Fruit fly (Drosophila melanogaster) whole organism, adult: Measurements from ENCODE around the gene CG3213.
A peak's percentile ranks its signal among the peaks of the same experiment; 100 is the strongest.

Source experiments
- CG11617 ChIP-seq: fragments of 200-800 bp; sonication (Bioruptor generic); optimal IDR thresholded peaks from 2 replicates; lab custom pipeline; 2017; ENCODE audit warnings: mild to moderate bottlenecking, missing biosample characterization, missing genetic modification reagents, missing genetic modification characterization
- CG12768 ChIP-seq: fragments of 200-800 bp; sonication (Bioruptor generic); optimal IDR thresholded peaks from 2 replicates; lab custom pipeline; 2017; ENCODE audit warnings: missing biosample characterization, missing genetic modification characterization, mild to moderate bottlenecking, moderate library complexity, missing genetic modification reagents
- CG14711 ChIP-seq: fragments of 200-800 bp; sonication (Bioruptor generic); optimal IDR thresholded peaks from 2 replicates; lab custom pipeline; 2018; ENCODE audit warnings: missing biosample characterization, mild to moderate bottlenecking, missing genetic modification characterization, moderate library complexity
- CG1620 ChIP-seq: fragments of 200-800 bp; sonication (Bioruptor generic); optimal IDR thresholded peaks from 2 replicates; lab custom pipeline; 2016; ENCODE audit warnings: missing biosample characterization, missing genetic modification characterization
- CG33017 ChIP-seq: fragments of 200-800 bp; sonication (Bioruptor generic); optimal IDR thresholded peaks from 2 replicates; lab custom pipeline; 2018; ENCODE audit warnings: missing biosample characterization, mild to moderate bottlenecking, missing genetic modification characterization, moderate library complexity
- CG5204 ChIP-seq: fragments of 200-800 bp; sonication (Bioruptor generic); optimal IDR thresholded peaks from 2 replicates; lab custom pipeline; 2016; ENCODE audit warnings: missing biosample characterization, missing genetic modification characterization
- CG7045 ChIP-seq: fragments of 200-800 bp; sonication (Bioruptor generic); optimal IDR thresholded peaks from 2 replicates; lab custom pipeline; 2017; ENCODE audit warnings: missing biosample characterization, mild to moderate bottlenecking, missing genetic modification characterization
- CG7101 ChIP-seq: fragments of 200-800 bp; sonication (Bioruptor generic); optimal IDR thresholded peaks from 2 replicates; lab custom pipeline; 2018; ENCODE audit warnings: missing biosample characterization, mild to moderate bottlenecking, missing genetic modification characterization, moderate library complexity
- Clk ChIP-seq: fragments of 200-800 bp; sonication (Bioruptor generic); optimal IDR thresholded peaks from 2 replicates; lab custom pipeline; 2017; ENCODE audit warnings: missing biosample characterization, missing genetic modification characterization
- Crg-1 ChIP-seq: fragments of 200-800 bp; sonication (Bioruptor generic); optimal IDR thresholded peaks from 2 replicates; lab custom pipeline; 2016; ENCODE audit warnings: missing biosample characterization, missing genetic modification characterization
- Hr96 ChIP-seq: fragments of 200-800 bp; sonication (Bioruptor generic); optimal IDR thresholded peaks from 2 replicates; lab custom pipeline; 2016; ENCODE audit warnings: missing biosample characterization, missing genetic modification characterization
- Mnt ChIP-seq: fragments of 200-800 bp; sonication (Bioruptor generic); optimal IDR thresholded peaks from 2 replicates; lab custom pipeline; 2016; ENCODE audit warnings: missing biosample characterization, mild to moderate bottlenecking, missing genetic modification characterization
- bab1 ChIP-seq: fragments of 200-800 bp; sonication (Bioruptor generic); optimal IDR thresholded peaks from 3 replicates; lab custom pipeline; 2019; ENCODE audit warnings: missing biosample characterization, mild to moderate bottlenecking, missing genetic modification characterization, moderate library complexity
- cic ChIP-seq: fragments of 200-800 bp; sonication (Bioruptor generic); optimal IDR thresholded peaks from 2 replicates; lab custom pipeline; 2017; ENCODE audit warnings: missing biosample characterization, mild to moderate bottlenecking, missing genetic modification characterization, moderate library complexity
- cnc ChIP-seq, 2 experiments: fragments of >200 bp; optimal IDR thresholded peaks; 2 replicates each; lab custom pipeline; 2017
- kay ChIP-seq: fragments of 200-800 bp; sonication (Bioruptor generic); peaks from one replicate; lab custom pipeline; 2016; ENCODE audit warnings: missing biosample characterization, missing genetic modification characterization, borderline replicate concordance
- ovo ChIP-seq: fragments of 200-800 bp; sonication (Bioruptor generic); optimal IDR thresholded peaks from 2 replicates; lab custom pipeline; 2016; ENCODE audit warnings: missing biosample characterization, missing genetic modification characterization
- pad ChIP-seq: fragments of 200-800 bp; sonication (Bioruptor generic); optimal IDR thresholded peaks from 3 replicates; lab custom pipeline; 2017; ENCODE audit warnings: missing biosample characterization, missing genetic modification characterization, mild to moderate bottlenecking, moderate library complexity, missing genetic modification reagents
- tj ChIP-seq: fragments of 200-800 bp; sonication (Bioruptor generic); optimal IDR thresholded peaks from 3 replicates; lab custom pipeline; 2017; ENCODE audit warnings: missing biosample characterization, mild to moderate bottlenecking, missing genetic modification characterization, moderate library complexity
- toe ChIP-seq: fragments of 200-800 bp; sonication (Bioruptor generic); optimal IDR thresholded peaks from 2 replicates; lab custom pipeline; 2016; ENCODE audit warnings: missing biosample characterization, missing genetic modification characterization

CG3213 gene

DNA sequence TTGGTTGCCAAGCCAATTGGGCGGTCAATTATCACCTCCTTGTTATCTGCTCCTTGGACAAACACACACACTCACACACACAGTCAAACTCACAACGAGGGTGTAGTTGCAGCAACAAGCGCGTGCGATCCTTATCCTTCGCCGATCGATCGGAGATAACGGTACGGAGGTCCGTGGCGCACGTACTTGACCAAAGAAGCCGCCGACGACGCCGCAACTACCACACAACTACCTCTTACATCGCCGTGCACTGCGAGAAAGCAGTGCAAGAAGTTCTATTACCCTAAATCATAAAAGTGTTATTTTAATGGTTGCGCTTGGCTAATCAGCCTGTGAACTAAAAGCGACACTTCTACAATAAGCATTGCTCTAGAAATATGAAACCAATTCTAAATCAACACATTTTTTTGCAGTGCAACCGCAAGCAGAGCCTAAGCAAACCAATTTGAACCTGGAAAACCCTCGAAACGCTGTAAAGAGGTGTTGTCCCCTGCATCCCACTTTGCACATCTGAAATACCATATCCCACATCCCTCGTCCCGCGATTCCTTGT is 13.6 kb upstream of the CG3213 start:
- TF ChIP-seq CG7101 (tag; lab: Kevin White, UChicago) (no peak), cnc (optimal IDR thresholded peaks at IDR 0.05; lab: Kevin White, UChicago) (no peak), CG11617 (GFP tag; lab: Kevin White, UChicago) (no peak), kay (GFP tag; lab: Kevin White, UChicago) (no peak), ovo (GFP tag; lab: Kevin White, UChicago) (no peak), CG1620 (no peak), toe (GFP tag; lab: Kevin White, UChicago) (no peak), bab1 (no peak), Hr96 (GFP tag; lab: Kevin White, UChicago) (no peak), CG5204 (GFP tag; lab: Kevin White, UChicago) (no peak), Mnt (no peak), Crg-1 (GFP tag; lab: Kevin White, UChicago) (no peak), cic (GFP tag; lab: Kevin White, UChicago) (no peak), CG14711 (tag; lab: Kevin White, UChicago) (no peak), pad (GFP tag; lab: Kevin White, UChicago) (no peak), CG33017 (tag; lab: Kevin White, UChicago) (no peak), CG12768 (GFP tag; lab: Kevin White, UChicago) (no peak)

DNA sequence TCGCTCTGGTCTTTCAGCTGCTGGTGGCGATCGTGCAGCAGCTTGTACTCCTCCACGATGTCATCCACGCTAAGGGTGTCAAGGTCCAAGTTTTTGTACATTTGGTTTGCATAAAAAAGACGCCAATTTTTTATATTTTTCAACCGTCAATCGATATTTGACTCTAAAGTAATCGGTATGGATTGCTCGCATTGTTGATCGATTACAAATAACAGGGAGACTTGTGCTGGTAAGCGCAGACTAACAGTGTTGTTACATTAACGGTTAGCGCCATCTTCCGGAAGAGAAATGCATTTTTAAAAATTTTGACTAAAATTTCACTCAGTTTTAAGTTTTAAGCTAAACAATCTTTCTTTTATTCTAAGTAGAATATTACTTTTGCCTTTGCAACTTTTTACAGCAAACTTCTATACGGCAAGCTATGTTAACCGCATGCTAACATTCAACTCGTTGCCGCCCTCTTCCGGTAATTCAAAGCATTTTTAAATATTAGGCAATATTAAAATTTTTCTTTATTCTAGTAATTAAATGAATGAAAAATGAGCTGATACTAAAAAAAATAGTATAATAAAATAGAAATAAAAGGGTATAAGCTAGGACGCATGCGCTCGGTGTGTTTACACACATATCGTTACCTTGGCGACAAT is 10.9 kb upstream of the CG3213 start, which contains the start of the genes Spindly and IFT57:
TSS of gene Spindly (minus strand) at position 132 of the 647 bp plus-strand sequence.
TSS of gene IFT57 (plus strand) at position 604 of the 647 bp plus-strand sequence.
- TF ChIP-seq CG5204 (GFP tag; lab: Kevin White, UChicago), result no peak
- no peak for TF ChIP-seq CG7045 (GFP tag; lab: Kevin White, UChicago)
- no peak for TF ChIP-seq Clk (GFP tag; lab: Kevin White, UChicago)
- no peak for TF ChIP-seq Mnt
- TF ChIP-seq CG14711 (tag; lab: Kevin White, UChicago), result no peak

DNA sequence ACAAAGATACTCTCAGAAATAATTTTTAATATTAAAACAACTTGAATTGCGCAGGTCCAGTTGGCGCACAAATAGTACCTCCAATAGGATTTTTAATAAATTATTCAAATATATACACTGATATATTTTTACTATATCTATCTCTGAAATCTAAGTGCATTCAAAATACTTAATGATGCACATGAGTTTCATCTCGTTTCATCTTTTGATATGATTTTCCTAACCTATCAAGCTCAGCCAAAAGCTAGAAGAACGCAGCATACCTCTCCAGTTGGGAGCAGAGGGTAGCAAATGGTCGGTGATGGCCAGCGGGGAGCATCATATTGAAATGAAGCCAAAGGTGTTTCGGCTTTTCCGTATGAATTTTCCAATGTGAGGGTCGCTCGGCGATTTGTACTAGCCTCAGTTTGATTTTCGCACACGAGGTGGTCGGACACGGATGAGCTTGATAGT is 5.3 kb upstream of the CG3213 start, which contains the start of gene CG8852:
TSS of gene CG8852 (plus strand) at position 403 of the 453 bp plus-strand sequence.
- TF ChIP-seq CG7045 (GFP tag; lab: Kevin White, UChicago) (no peak), Hr96 (GFP tag; lab: Kevin White, UChicago) (no peak), bab1 (no peak), Crg-1 (GFP tag; lab: Kevin White, UChicago) (no peak), CG33017 (tag; lab: Kevin White, UChicago) (no peak), cic (GFP tag; lab: Kevin White, UChicago) (no peak), pad (GFP tag; lab: Kevin White, UChicago) (no peak), kay (GFP tag; lab: Kevin White, UChicago) (no peak), Mnt (no peak), toe (GFP tag; lab: Kevin White, UChicago) (no peak), tj (GFP tag; lab: Kevin White, UChicago) (no peak), CG14711 (tag; lab: Kevin White, UChicago) (no peak), CG11617 (GFP tag; lab: Kevin White, UChicago) (no peak)

DNA sequence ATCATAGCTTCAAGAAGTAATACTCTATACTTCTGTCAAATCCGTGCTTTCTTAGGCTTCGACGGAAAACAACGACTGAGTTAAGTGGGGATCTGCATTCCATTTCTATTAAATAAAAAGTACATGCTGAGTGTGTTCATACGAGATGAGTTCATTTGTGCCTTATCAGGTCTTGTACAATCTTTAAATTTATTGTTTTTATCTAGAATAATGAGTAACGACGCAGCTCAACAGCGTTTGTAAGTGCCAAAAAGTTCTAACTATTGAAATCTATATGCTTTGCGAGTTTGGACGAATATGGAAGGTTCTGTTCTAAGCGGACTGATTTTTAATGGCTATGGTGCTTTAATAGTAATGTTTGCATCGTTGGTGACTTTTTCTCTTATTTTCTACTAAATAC is 4.5 kb upstream of the CG3213 start, which contains the start of gene Sr-CIV:
TSS of gene Sr-CIV (minus strand) at position 101 of the 400 bp plus-strand sequence.
- TF ChIP-seq CG11617 (GFP tag; lab: Kevin White, UChicago) (no peak), CG5204 (GFP tag; lab: Kevin White, UChicago) (no peak), kay (GFP tag; lab: Kevin White, UChicago) (peak; percentile 4)

DNA sequence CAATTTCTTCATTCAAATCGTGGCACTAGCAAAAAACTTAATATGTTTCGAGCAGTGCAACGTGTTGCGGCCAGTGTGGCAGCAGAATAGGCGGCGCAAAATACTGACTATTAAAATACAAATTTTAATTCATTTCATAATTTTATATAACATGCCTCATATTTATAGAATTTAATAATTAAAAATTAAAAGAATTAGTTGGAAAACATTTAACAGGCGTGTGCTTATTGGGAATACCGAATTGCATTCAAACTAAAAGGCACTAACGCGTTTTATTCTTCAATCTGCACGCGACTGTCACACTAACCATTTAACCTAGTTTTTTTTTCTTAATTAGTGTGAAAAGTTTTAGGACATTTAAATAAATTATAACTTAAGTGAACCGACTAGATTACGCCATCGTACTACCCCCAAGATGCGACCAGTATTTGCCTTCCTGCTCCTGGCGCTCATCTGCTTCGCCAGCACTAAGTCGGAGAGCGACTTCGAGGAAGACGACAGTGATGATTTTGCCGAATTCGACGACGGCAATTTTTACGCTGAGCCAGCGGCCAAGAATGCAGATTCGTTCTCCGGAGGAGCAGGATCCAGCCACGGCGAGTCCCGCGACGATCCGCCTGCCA is 4.8 kb downstream of the CG3213 start, which contains the start of the genes LeuRS and CG17593:
TSS of gene LeuRS (minus strand) at position 88 of the 623 bp plus-strand sequence.
TSS of gene CG17593 (plus strand) at position 304 of the 623 bp plus-strand sequence.
- TF ChIP-seq cnc (optimal IDR thresholded peaks at IDR 0.05; lab: Kevin White, UChicago) (no peak), bab1 (peak; percentile 9), ovo (GFP tag; lab: Kevin White, UChicago) (no peak), tj (GFP tag; lab: Kevin White, UChicago) (peak; percentile 50), kay (GFP tag; lab: Kevin White, UChicago) (peak; percentile 76), CG1620 (no peak), cic (GFP tag; lab: Kevin White, UChicago) (no peak), pad (GFP tag; lab: Kevin White, UChicago) (no peak), Clk (GFP tag; lab: Kevin White, UChicago) (no peak), Mnt (peak; percentile 75), CG5204 (GFP tag; lab: Kevin White, UChicago) (no peak), CG7101 (tag; lab: Kevin White, UChicago) (no peak), CG14711 (tag; lab: Kevin White, UChicago) (no peak)

DNA sequence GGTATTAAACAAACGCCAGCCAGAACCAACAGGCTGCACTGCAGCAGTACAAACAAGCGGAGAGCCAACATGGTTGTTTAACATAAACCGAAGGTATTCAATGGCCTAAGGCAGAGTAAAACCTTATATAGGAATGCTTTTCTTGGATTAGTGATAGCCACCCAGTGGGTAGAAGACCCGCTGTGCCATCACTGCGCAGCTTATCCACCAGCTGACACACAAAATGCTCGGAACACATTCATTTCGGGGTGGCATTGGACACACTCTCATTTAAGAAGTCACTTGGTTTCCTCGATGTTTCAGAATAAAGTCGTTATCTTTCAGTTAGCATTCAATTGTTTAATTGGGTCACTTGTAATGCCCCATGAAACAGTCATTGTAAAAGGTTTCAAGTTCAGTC is 9.4 kb downstream of the CG3213 start, which contains the start of gene CG31954:
TSS of gene CG31954 (minus strand) at position 101 of the 400 bp plus-strand sequence.
- no peak for TF ChIP-seq pad (GFP tag; lab: Kevin White, UChicago)
- TF ChIP-seq cnc (optimal IDR thresholded peaks at IDR 0.05; lab: Kevin White, UChicago), result no peak
- no peak for TF ChIP-seq CG7101 (tag; lab: Kevin White, UChicago)
- TF ChIP-seq Clk (GFP tag; lab: Kevin White, UChicago), result no peak
- TF ChIP-seq toe (GFP tag; lab: Kevin White, UChicago), result no peak
- no peak for TF ChIP-seq CG12768 (GFP tag; lab: Kevin White, UChicago)
- TF ChIP-seq CG11617 (GFP tag; lab: Kevin White, UChicago), result no peak
- TF ChIP-seq CG1620, result no peak
- TF ChIP-seq Hr96 (GFP tag; lab: Kevin White, UChicago), result no peak
- no peak for TF ChIP-seq kay (GFP tag; lab: Kevin White, UChicago)
- no peak for TF ChIP-seq tj (GFP tag; lab: Kevin White, UChicago)
- TF ChIP-seq CG14711 (tag; lab: Kevin White, UChicago), result no peak
- TF ChIP-seq Crg-1 (GFP tag; lab: Kevin White, UChicago), result no peak
